Worm (Caenorhabditis elegans): ENCODE data around the gene C33D9.6.

DNA sequence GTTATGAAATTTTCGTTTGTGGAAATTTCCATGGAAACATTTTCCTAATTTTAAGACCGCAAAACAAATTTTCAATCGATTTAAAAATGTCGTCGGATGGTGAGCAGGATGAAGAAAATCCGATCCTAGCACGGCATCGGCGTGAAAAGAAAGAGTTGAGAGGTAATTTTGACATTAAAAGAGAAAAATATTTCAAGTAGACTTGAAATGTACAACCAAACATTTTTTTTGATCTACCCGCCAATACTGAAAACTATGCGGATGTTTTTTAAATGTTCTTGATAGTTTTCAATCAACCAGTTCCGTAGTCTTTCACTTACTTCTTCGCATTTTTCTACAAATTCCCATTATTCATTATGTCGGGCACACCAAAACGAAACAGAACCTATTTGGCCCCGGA is 49.8 kb downstream of the C33D9.6 start, which contains the start of gene otub-3:
- no peak for TF ChIP-seq zag-1 (tag; optimal IDR thresholded peaks at IDR 0.05)
- no peak for TF ChIP-seq Y55F3AM.14 (GFP tag; optimal IDR thresholded peaks at IDR 0.05)
- TF ChIP-seq elt-1 (tag; optimal IDR thresholded peaks at IDR 0.05): no peak
- no peak for TF ChIP-seq unc-62 (GFP tag; optimal IDR thresholded peaks at IDR 0.05)
- no peak for TF ChIP-seq unc-39 (tag; optimal IDR thresholded peaks at IDR 0.05)
- no peak for TF ChIP-seq mab-5 (tag; optimal IDR thresholded peaks at IDR 0.05)
- TF ChIP-seq nhr-237 (tag; optimal IDR thresholded peaks at IDR 0.05): no peak
- TF ChIP-seq lin-11 (tag; optimal IDR thresholded peaks at IDR 0.05): no peak
- no peak for TF ChIP-seq nhr-23 (tag; optimal IDR thresholded peaks at IDR 0.05)
